Fruit fly (Drosophila melanogaster): ENCODE results near the gene 5-HT2A.

5-HT2A gene

DNA sequence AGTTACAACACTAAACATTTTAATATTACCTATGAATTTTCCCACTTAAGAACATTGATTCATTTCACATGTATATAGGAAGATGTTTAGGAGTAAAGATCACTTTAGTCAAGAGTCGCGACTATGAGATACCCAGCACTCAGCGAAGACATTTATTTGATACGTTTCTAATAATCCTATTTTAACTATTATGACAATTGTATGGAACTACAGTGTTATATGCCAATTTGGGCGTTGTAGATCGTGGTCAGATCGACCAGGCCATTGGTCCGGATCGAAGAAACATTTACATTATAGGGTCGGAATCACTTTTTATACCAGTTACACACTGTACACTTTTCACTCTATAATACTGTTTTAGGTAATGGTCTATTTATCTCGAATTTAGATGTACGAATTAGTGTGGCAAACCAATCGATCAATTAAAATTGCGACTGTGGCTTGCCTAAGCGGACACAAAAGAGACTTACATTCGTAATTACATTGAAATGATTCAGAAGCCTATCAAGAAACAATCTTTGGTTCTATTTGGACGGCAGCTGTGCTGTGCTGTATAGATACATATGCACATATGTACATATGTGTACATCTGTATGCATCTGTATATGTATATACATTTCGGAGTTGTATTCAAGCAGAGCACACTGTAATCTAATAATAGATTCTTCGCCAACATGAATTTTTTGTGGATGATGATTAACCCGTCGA, 28.0 kb downstream of the 5-HT2A start:
- no peak for TF ChIP-seq lov (optimal IDR thresholded peaks at IDR 0.05)
- TF ChIP-seq lov (GFP tag; IDR thresholded peaks at IDR 0.05), result no peak
- peak; percentile 88 for TF ChIP-seq cg (GFP tag; optimal IDR thresholded peaks at IDR 0.05)
- TF ChIP-seq chinmo (GFP tag; IDR thresholded peaks at IDR 0.05; ENCODE audit: partially characterized antibody), result 0 out of 4 replicates have a peak, but pooled peaks have one; percentile 60
- TF ChIP-seq ems (GFP tag; optimal IDR thresholded peaks at IDR 0.05), result no peak
- no peak for TF ChIP-seq dan (GFP tag; IDR thresholded peaks at IDR 0.05)
- peak; percentile 80 for TF ChIP-seq grau (tag; optimal IDR thresholded peaks at IDR 0.05)
- no peak for TF ChIP-seq klu (GFP tag; IDR thresholded peaks at IDR 0.05)
- TF ChIP-seq twi (tag; optimal IDR thresholded peaks at IDR 0.05), result peak; percentile 59
- peak; percentile 62 for TF ChIP-seq D19B (GFP tag; optimal IDR thresholded peaks at IDR 0.05)
- no peak for TF ChIP-seq CG6854 (GFP tag; optimal IDR thresholded peaks at IDR 0.05)
- 0 out of 3 replicates have a peak, but pooled peaks have one; percentile 7 for TF ChIP-seq CG6791 (GFP tag; IDR thresholded peaks at IDR 0.05; ENCODE audit: partially characterized antibody)
- TF ChIP-seq CG7357 (GFP tag; IDR thresholded peaks at IDR 0.05), result 0 out of 3 replicates have a peak, but pooled peaks have one; percentile 43
- no peak for TF ChIP-seq Max (GFP tag; optimal IDR thresholded peaks at IDR 0.05)
- TF ChIP-seq Usf (GFP tag; optimal IDR thresholded peaks at IDR 0.05), result no peak
- no peak for TF ChIP-seq CG5953 (GFP tag; IDR thresholded peaks at IDR 0.05)
- TF ChIP-seq CG12769 (tag; optimal IDR thresholded peaks at IDR 0.05), result peak; percentile 12
- no peak for TF ChIP-seq CG4282 (GFP tag; optimal IDR thresholded peaks at IDR 0.05)
- TF ChIP-seq tna (GFP tag; IDR thresholded peaks at IDR 0.05; ENCODE audit: partially characterized antibody), result no peak
- no peak for TF ChIP-seq Drgx (GFP tag; IDR thresholded peaks at IDR 0.05)
- TF ChIP-seq Deaf1 (tag; optimal IDR thresholded peaks at IDR 0.05), result no peak
- no peak for TF ChIP-seq wdn (GFP tag; IDR thresholded peaks at IDR 0.05)
- no peak for TF ChIP-seq pfk (GFP tag; optimal IDR thresholded peaks at IDR 0.05)
- TF ChIP-seq CG6654 (GFP tag; optimal IDR thresholded peaks at IDR 0.05), result no peak
- TF ChIP-seq CG11696 (GFP tag; IDR thresholded peaks at IDR 0.05), result peak; percentile 58; the same call in 1 of the 2 replicates
- TF ChIP-seq CG4617 (GFP tag; optimal IDR thresholded peaks at IDR 0.05; ENCODE audit: borderline replicate concordance), result no peak
- peak; percentile 56 for TF ChIP-seq Med (GFP tag)
- no peak for TF ChIP-seq CG17385 (GFP tag; optimal IDR thresholded peaks at IDR 0.05)
- TF ChIP-seq CG32767 (GFP tag; IDR thresholded peaks at IDR 0.05), result peak; percentile 79
- TF ChIP-seq CG8281 (tag; optimal IDR thresholded peaks at IDR 0.05), result no peak
- peak in 1 of 2 experiments; percentile 31 for TF ChIP-seq Eip74EF (GFP tag; optimal IDR thresholded peaks at IDR 0.05)
- TF ChIP-seq Awh (GFP tag; IDR thresholded peaks at IDR 0.05), result no peak
- no peak for TF ChIP-seq CG2875 (GFP tag; optimal IDR thresholded peaks at IDR 0.05)
- no peak; the same call in 2 of the 3 replicates for TF ChIP-seq ci (GFP tag; IDR thresholded peaks at IDR 0.05)
- TF ChIP-seq CG13123 (GFP tag; optimal IDR thresholded peaks at IDR 0.05), result no peak
- no peak for TF ChIP-seq CG10431 (GFP tag; optimal IDR thresholded peaks at IDR 0.05)
- TF ChIP-seq Sox100B (GFP tag; optimal IDR thresholded peaks at IDR 0.05), result no peak
- TF ChIP-seq lola (GFP tag; optimal IDR thresholded peaks at IDR 0.05), result no peak
- TF ChIP-seq kay (GFP tag; optimal IDR thresholded peaks at IDR 0.05), result peak; percentile 9
- no peak for TF ChIP-seq ftz-f1 (GFP tag; optimal IDR thresholded peaks at IDR 0.05)
- TF ChIP-seq Kr (GFP tag; optimal IDR thresholded peaks at IDR 0.05), result no peak
